Fruit fly (Drosophila melanogaster) S2 (cell line): Measurements from ENCODE around the gene Fas2.

ENCODE experiments used
- CG8478 ChIP-seq: fragments of >200 bp; optimal IDR thresholded peaks from 2 replicates; lab custom pipeline; 2018
- CTCF ChIP-seq, 2 experiments: fragments of >200 bp; optimal IDR thresholded peaks; 2 replicates each; lab custom pipeline; 2018

Fas2 gene

DNA sequence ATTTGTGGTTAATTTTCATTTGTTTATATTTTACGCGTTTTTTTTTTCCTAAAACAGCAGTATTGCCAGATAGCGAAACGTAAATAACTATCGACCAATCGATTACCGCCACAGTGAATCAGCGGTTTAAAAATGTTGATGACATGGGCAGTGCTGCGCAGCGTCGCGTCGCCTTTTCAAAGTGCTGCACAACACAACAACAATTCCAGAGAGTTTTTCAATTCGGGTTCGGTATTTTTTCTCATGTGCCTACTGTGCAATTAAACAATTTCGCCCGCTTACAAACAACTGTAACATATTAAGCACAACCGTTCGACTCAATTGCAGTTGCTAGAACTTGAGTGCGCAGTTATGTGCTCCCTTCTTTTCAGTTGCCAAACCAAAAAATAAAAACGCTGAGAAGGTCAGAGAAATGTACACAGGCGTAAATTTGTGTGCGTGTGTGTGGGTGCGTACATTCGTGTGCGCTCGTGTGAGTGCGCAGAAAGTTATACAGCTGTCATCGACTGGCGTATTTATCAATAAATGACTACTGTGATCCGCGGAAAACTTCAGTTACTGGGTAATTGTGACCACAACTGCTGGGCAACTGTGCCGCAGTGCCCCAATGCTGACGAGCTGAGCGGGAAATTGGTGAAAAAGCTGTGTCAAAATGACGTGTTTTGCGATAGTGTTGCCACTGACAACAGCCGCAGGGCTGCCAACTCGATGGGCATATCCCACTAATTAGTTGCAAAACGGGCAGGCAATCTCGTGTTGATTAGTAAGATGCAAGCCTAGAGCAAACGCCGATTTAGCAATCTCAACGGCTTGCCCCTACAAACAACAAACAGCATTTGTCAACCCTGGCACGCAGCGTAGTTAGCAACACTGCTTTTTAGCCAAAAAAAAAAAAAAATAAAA is 88.8 kb downstream of the Fas2 start, which contains the start of the genes tyf and Tip60:
Gene tyf (plus strand): TSS at position 187 of the 903 bp plus-strand sequence.
Gene Tip60 (minus strand): TSS at position 654 of the 903 bp plus-strand sequence.
- TF ChIP-seq CG8478 (lab: Kevin White, UChicago) = no peak
- peak in 1 of 2 experiments; percentile 29 for TF ChIP-seq CTCF (optimal IDR thresholded peaks at IDR 0.05; lab: Kevin White, UChicago)

DNA sequence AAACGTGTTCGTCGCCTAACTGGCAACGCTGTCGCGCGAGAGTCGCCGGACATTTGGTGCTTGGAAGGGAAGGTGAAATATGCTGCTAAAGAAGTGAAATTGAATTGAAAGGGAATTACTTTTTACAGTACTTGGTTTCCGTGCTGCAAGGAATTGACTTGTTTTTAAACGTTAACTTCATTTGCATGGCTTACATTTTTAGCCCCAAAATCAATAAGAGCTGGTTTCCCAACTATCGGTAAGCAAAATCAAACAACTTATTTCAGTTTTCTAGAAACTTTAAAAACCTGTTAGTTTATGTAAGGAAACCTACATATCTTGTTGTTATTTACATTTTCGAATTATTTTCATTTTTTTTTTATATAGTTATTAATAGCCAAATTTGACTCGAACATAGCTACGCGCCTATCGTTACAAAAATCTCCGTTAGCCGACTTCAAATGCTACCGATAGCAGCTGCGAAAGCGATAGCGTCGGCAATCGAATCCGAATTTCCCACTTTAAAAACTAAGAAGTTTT is 92.1 kb downstream of the Fas2 start, which contains the start of the genes dgt4 and Nsun2:
Gene dgt4 (plus strand): TSS at position 4 of the 519 bp plus-strand sequence.
Gene Nsun2 (minus strand): TSS at position 37 of the 519 bp plus-strand sequence.
- TF ChIP-seq CTCF (optimal IDR thresholded peaks at IDR 0.05; lab: Kevin White, UChicago) = no peak
- TF ChIP-seq CG8478 (lab: Kevin White, UChicago) = no peak

DNA sequence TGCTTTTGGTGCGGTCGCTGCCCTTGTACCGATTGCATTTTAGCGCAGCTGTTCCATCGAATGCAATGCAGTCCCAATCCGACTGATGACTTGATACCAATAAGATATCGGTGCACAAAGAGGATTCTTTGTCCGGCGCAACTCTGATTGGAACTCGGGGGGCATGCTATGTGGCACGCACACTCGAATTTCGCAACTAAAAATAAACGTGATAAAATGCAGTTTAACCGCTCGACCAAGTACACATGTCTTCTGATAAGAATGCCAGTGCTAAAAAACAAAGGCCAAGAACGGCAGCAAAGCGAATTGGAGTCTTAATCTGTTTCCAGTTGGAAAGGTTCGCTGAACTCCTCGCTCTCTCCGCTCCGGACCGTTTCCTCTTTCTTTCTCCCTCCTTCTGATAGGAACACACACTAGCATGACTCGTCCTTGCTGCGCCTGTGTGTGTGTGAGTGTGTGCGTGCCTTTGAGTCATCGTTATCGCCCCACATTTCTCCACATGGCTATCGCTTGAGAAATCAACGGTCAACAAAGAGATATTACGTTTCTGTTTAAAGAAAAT is 97.2 kb downstream of the Fas2 start:
- no peak for TF ChIP-seq CG8478 (lab: Kevin White, UChicago)
- peak in 1 of 2 experiments; percentile 25 for TF ChIP-seq CTCF (optimal IDR thresholded peaks at IDR 0.05; lab: Kevin White, UChicago)

DNA sequence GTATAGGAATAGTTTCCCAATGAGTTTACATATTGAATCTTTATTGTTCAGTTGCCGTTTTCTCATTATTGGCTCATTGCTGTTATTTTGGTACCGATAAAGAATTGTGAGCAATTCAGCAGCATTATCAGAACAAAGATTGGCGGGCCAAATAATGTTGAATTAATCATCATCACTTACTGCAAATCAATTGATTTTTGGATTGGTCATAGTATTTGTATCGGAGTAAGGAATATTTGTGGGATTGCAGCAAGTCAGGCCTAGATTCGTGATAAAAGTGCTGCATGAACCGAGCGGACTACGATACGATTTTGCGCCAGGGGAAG is 97.8 kb downstream of the Fas2 start:
- TF ChIP-seq CG8478 (lab: Kevin White, UChicago) (no peak), CTCF (optimal IDR thresholded peaks at IDR 0.05; lab: Kevin White, UChicago) (no peak)

DNA sequence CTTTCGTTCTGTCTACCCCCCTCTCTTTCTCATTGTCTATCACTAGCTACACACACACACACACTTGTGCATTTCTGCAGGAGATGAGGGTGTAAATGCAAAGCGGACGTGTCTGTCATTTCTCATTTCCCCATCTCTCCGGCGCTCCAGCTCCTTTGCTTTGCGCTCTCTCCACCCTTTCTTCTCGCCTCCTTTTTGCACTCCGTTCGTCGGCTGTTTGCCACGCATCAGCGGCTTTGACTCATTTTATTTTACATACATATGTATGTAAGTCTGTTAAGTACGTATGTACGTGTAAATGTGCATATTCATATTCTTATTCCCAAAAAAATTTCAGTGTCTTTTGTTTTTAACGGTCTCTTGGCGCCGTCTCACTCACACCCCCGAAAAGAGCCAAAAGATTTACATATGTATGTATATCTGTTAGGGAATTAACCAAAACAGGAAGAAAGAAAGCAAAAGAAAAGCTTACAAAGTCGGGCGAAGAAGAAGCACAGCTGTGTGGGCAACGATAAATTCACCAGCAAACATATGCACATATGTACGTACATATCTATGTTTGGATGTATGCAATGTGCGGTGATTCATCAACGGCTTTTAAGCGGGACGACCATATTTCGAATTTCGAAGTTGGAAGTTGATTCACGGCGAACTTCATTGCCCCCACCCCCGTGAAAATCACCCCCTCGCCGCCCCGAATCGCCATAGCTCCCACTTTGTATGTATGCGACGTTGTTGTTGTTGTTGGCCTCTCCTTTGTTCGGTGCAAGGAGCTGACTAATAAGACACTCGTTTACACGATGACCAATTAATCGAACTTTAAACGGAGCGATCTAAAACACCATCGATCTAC is 98.4 kb downstream of the Fas2 start:
- TF ChIP-seq CG8478 (lab: Kevin White, UChicago) (no peak), CTCF (optimal IDR thresholded peaks at IDR 0.05; lab: Kevin White, UChicago) (no peak)

DNA sequence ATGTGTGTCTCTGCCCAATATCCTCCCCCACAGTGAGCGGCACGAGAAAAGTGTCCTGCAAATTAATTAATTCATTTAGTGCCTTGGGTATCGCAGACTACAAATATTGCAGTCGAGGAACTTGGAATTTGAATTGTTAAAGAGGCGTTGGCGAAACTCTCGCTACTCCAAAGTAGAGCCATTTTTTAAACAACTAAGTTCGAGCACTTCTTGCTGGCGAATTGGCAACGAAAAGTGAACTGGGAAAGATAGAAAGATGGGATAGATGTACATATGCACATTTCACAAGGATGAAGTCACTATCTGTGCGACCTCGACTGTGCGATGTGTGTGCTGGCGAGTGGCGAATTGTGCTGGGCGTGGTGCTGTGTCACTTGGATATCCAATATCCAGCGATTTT is 99.1 kb downstream of the Fas2 start:
- TF ChIP-seq CG8478 (lab: Kevin White, UChicago) = no peak
- TF ChIP-seq CTCF (optimal IDR thresholded peaks at IDR 0.05; lab: Kevin White, UChicago) = no peak

DNA sequence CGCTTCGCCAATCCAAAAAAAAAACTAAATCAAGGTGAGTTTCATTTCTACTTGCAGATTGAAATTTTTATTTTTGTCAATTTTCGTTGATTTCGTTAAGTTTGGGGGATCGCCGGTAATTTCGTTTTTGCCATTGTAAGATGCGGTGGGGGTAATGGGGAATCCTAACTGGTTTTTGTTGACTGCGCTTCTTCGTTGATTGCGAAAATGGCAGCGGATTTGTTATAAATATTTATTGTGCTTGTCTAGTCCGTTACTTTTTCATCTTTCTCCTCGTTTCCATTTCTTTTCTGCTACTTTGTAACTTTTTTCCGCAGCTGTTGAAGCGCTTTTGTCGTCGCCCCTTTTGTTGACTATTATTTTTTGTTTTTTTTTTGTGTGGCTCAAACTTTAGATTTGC is 99.7 kb downstream of the Fas2 start:
- TF ChIP-seq CG8478 (lab: Kevin White, UChicago) (no peak), CTCF (optimal IDR thresholded peaks at IDR 0.05; lab: Kevin White, UChicago) (no peak)

DNA sequence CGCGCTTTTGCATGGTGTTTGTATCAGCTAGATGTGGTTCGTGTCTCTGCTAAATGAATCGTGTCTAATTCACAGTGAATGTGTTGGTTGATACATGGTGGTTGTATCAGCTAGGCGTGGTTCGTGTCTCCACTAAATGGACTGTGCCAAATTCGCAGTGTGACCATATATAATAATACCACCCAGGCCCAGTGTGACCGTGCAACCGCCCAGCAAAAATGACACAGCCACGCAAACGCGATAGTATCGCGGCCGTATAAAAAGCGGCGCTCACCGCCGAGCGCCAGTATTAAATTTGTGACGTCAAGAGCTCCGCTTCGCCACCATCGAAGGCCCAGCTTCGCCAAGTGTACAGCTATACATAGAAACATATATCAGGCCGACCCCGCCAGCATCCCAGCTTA is 100.1 kb downstream of the Fas2 start, which contains the start of gene cib:
Gene cib (plus strand): TSS at position 284 of the 404 bp plus-strand sequence.
- TF ChIP-seq CTCF (optimal IDR thresholded peaks at IDR 0.05; lab: Kevin White, UChicago) = peak; percentile 75 to 79
- no peak for TF ChIP-seq CG8478 (lab: Kevin White, UChicago)

DNA sequence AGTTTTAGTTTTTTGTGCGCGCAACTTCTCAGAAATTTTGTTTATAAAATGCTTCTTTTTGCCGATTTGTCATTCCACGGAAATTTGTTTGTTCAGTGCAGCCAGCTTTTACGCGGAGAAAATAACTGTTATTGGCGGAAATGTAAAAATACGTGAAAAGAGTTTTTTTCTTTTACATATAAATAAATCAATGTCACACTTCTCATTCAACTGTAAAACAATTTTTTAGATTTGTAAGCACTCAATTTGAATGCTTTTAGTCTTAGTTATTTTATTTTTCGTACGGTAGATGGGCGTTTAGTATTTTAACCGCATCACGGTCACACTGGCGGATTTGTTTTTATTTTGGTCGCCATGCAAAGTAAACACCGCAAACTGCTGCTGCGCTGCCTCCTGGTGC is 101.8 kb downstream of the Fas2 start, which contains the start of the genes Xpac and brn:
Gene Xpac (minus strand): TSS at position 66 of the 400 bp plus-strand sequence.
Gene brn (plus strand): TSS at position 211 of the 400 bp plus-strand sequence.
- TF ChIP-seq CG8478 (lab: Kevin White, UChicago) = no peak
- TF ChIP-seq CTCF (optimal IDR thresholded peaks at IDR 0.05; lab: Kevin White, UChicago) = no peak

DNA sequence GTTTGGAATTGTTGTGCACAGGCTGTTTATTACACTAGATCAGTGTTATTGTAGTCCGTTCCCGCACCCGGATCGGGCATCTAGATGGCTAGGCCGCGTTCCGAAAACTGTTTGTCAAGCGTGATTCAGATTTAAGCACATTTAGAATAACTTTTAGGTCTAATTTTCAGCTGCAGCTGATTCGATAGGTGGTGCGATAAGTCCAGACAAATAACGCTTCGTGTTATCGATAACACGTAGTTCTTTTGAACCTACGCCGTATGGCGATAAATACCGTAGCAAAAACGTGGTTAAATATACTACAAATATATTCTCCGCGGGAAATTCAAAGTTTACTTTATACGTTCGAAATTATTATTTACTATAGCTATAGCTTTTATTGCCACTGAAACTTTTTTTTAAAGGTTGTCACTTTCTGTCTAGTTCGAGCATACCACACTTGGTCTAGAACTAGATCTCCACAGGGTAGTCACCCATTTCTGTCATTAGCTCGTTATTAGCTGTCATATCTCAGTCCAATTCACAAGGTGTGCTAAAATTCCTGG is 105.0 kb downstream of the Fas2 start, which contains the start of the genes Cmtr1 and CG15375:
Gene Cmtr1 (minus strand): TSS at position 208 of the 545 bp plus-strand sequence.
Gene CG15375 (plus strand): TSS at position 495 of the 545 bp plus-strand sequence.
- no peak for TF ChIP-seq CG8478 (lab: Kevin White, UChicago)
- TF ChIP-seq CTCF (optimal IDR thresholded peaks at IDR 0.05; lab: Kevin White, UChicago) = no peak

DNA sequence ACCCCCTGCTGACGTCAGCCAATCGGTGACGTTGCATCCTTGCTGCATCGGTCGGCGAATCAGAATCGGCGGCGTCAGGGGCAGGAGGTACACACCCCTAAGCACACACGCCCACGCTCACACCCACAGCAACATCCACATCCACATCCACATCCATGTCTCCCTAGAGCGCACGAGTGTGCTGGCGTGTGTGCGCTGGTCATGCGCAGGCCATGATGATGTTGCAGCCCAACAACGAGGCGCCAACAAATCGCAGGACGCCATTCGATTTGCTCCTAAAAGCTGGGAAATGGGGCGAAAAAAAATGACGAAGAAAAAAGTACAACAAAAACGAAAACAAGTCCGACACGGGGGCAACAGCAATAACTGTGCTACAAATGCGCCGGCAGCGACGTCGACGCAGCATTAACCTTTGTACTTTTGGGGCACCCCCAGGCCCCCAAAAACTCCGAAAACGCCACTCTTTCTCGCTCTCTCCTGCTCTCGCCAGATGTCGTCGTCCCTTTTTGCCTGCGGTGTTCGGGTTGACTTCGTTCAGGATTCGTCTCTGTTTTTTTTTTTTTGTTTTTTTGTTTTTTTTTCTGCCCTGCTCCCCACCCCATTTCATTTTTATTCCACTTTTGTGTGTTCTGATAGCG is 116.8 kb downstream of the Fas2 start:
- no peak for TF ChIP-seq CTCF (optimal IDR thresholded peaks at IDR 0.05; lab: Kevin White, UChicago)
- no peak for TF ChIP-seq CG8478 (lab: Kevin White, UChicago)
